Worm (Caenorhabditis elegans) whole organism, L1 larva: Measurements from ENCODE around the gene F56D6.13.

ENCODE experiments used
- Y116A8C.19 ChIP-seq: sonication (generic microtip); optimal IDR thresholded peaks from 2 replicates; lab custom pipeline; 2016; ENCODE audit warnings: missing compliant biosample characterization, missing genetic modification characterization, borderline replicate concordance
- ama-1 ChIP-seq: fragments of 150-350 bp; optimal IDR thresholded peaks from 2 replicates; lab custom pipeline; 2014
- dsc-1 ChIP-seq: sonication (generic microtip); optimal IDR thresholded peaks from 2 replicates; lab custom pipeline; 2016; ENCODE audit warnings: mild to moderate bottlenecking, missing genetic modification characterization, missing compliant biosample characterization
- efl-3 ChIP-seq: fragments of 200-800 bp; sonication (Bioruptor generic); optimal IDR thresholded peaks from 2 replicates; lab custom pipeline; 2018; ENCODE audit warnings: mild to moderate bottlenecking, missing genetic modification characterization, missing compliant biosample characterization
- egl-27 ChIP-seq, 2 experiments: fragments of 150-350 bp in 1 of 2; sonication (generic microtip); optimal IDR thresholded peaks; 3 replicates each; lab custom pipeline; 2017 to 2018; ENCODE audit warnings: missing biosample characterization in 2 of 2, missing genetic modification characterization in 2 of 2, missing genetic modification reagents in 2 of 2
- isw-1 ChIP-seq: fragments of 200-800 bp; sonication (Bioruptor generic); IDR thresholded peaks from 2 replicates; pipeline ENCODE4 v1.3.6; 2022; ENCODE audit warnings: missing genetic modification characterization, missing compliant biosample characterization
- jun-1 ChIP-seq: fragments of 150-350 bp; optimal IDR thresholded peaks from 2 replicates; lab custom pipeline; 2014; ENCODE audit warnings: missing biosample characterization, missing genetic modification reagents, missing genetic modification characterization
- lsy-2 ChIP-seq, 2 experiments: fragments of 150-350 bp; optimal IDR thresholded peaks; 2 replicates each; lab custom pipeline; 2014; ENCODE audit warnings: missing biosample characterization in 2 of 2, missing genetic modification characterization in 2 of 2
- mep-1 ChIP-seq: fragments of 150-350 bp; optimal IDR thresholded peaks from 2 replicates; lab custom pipeline; 2014; ENCODE audit warnings: missing biosample characterization, missing genetic modification characterization
- nhr-11 ChIP-seq: fragments of 150-350 bp; optimal IDR thresholded peaks from 2 replicates; lab custom pipeline; 2014; ENCODE audit warnings: missing biosample characterization, missing genetic modification characterization
- snu-23 ChIP-seq: sonication (generic microtip); optimal IDR thresholded peaks from 2 replicates; lab custom pipeline; 2016; ENCODE audit warnings: missing genetic modification characterization, missing compliant biosample characterization
- sptf-1 ChIP-seq: fragments of 150-350 bp; optimal IDR thresholded peaks from 2 replicates; lab custom pipeline; 2014; ENCODE audit warnings: missing biosample characterization, missing genetic modification characterization
- unc-62 ChIP-seq: fragments of 150-350 bp; optimal IDR thresholded peaks from 2 replicates; lab custom pipeline; 2014; ENCODE audit warnings: missing biosample characterization, missing genetic modification reagents, missing genetic modification characterization
- ztf-11 ChIP-seq, 2 experiments: sonication (generic microtip); optimal IDR thresholded peaks; 2 replicates each; lab custom pipeline; 2016 to 2017; ENCODE audit warnings: missing genetic modification characterization in 2 of 2, missing biosample characterization in 1 of 2, missing compliant biosample characterization in 1 of 2

- TF ChIP-seq unc-62 (GFP tag; lab: Kevin White, UChicago) = no peak
- TF ChIP-seq isw-1 (GFP tag; lab: Robert Waterston, UW) = no peak
- no peak for TF ChIP-seq efl-3 (GFP tag; lab: Kevin White, UChicago)
- no peak for TF ChIP-seq mep-1 (tag; lab: Kevin White, UChicago)
- no peak for TF ChIP-seq ama-1
- TF ChIP-seq snu-23 (GFP tag; lab: Kevin White, UChicago) = no peak
- no peak for TF ChIP-seq Y116A8C.19
- no peak for TF ChIP-seq sptf-1 (tag; lab: Kevin White, UChicago)
- no peak for TF ChIP-seq lsy-2 (tag; optimal IDR thresholded peaks at IDR 0.05; lab: Kevin White, UChicago)
- TF ChIP-seq jun-1 (tag; lab: Kevin White, UChicago) = no peak
- TF ChIP-seq ztf-11 (tag; optimal IDR thresholded peaks at IDR 0.05; lab: Kevin White, UChicago) = no peak
- TF ChIP-seq egl-27 (tag; optimal IDR thresholded peaks at IDR 0.05; lab: Kevin White, UChicago) = no peak
- no peak for TF ChIP-seq dsc-1
- no peak for TF ChIP-seq nhr-11 (tag; lab: Kevin White, UChicago)
Measured at ce11 chrIV:3894770-3895169, 14.4 kb upstream of the F56D6.13 start, which contains the start of gene dct-8.
